Worm (Caenorhabditis elegans): ENCODE results near the gene F56D6.12.

Gene F56D6.12

ce11 chrIV:3907506-3908188 is at the start of gene F56D6.12, which contains the start of gene F56D6.22:
TSS of gene F56D6.12 (plus strand) at chrIV:3908138.
TSS of gene F56D6.22 (minus strand) at chrIV:3907606.
- TF ChIP-seq F13H6.1 (tag; optimal IDR thresholded peaks at IDR 0.05) (no peak), ceh-2 (tag; optimal IDR thresholded peaks at IDR 0.05) (no peak), mec-3 (tag; optimal IDR thresholded peaks at IDR 0.05; ENCODE audit: borderline replicate concordance) (no peak), sox-4 (tag; optimal IDR thresholded peaks at IDR 0.05) (no peak)

ce11 chrIV:3859552-3859951 is 48.4 kb upstream of the F56D6.12 start:
- TF ChIP-seq fkh-10 (GFP tag; optimal IDR thresholded peaks at IDR 0.05): peak; percentile 43
- TF ChIP-seq ceh-34 (tag; optimal IDR thresholded peaks at IDR 0.05): no peak

- TF ChIP-seq ceh-31 (tag; optimal IDR thresholded peaks at IDR 0.05): peak; percentile 12
- TF ChIP-seq C38D4.7 (GFP tag; optimal IDR thresholded peaks at IDR 0.05): no peak
- TF ChIP-seq nhr-232 (tag; optimal IDR thresholded peaks at IDR 0.05): no peak
- peak; percentile 87 for TF ChIP-seq unc-42 (tag; optimal IDR thresholded peaks at IDR 0.05)
Observed at ce11 chrIV:3860419-3860818, 47.5 kb upstream of the F56D6.12 start.

ce11 chrIV:3862948-3863347 is 45.0 kb upstream of the F56D6.12 start:
- TF ChIP-seq unc-3 (GFP tag; conservative IDR thresholded peaks at IDR 0.05): no peak
- TF ChIP-seq unc-3 (tag; optimal IDR thresholded peaks at IDR 0.05): no peak
- TF ChIP-seq syd-9 (tag; optimal IDR thresholded peaks at IDR 0.05): no peak
- no peak for TF ChIP-seq ceh-45 (GFP tag; IDR thresholded peaks at IDR 0.05)
- TF ChIP-seq hlh-13 (GFP tag; optimal IDR thresholded peaks at IDR 0.05): no peak
- no peak for TF ChIP-seq pros-1 (tag; optimal IDR thresholded peaks at IDR 0.05)
- TF ChIP-seq ceh-2 (tag; optimal IDR thresholded peaks at IDR 0.05): no peak
- no peak for TF ChIP-seq rnt-1 (tag; optimal IDR thresholded peaks at IDR 0.05)
- TF ChIP-seq mec-3 (tag; optimal IDR thresholded peaks at IDR 0.05; ENCODE audit: borderline replicate concordance): no peak
- no peak for TF ChIP-seq zip-5 (tag; optimal IDR thresholded peaks at IDR 0.05)

ce11 chrIV:3864944-3865343 is 43.0 kb upstream of the F56D6.12 start, which contains the start of gene aat-8:
TSS of gene aat-8 (minus strand) at chrIV:3865044.
- no peak for TF ChIP-seq pros-1 (tag; optimal IDR thresholded peaks at IDR 0.05)
- TF ChIP-seq hlh-30 (tag; optimal IDR thresholded peaks at IDR 0.05; ENCODE audit: insufficient read depth): no peak
- TF ChIP-seq C38D4.7 (GFP tag; optimal IDR thresholded peaks at IDR 0.05): no peak
- TF ChIP-seq pax-1 (tag; optimal IDR thresholded peaks at IDR 0.05): no peak
- TF ChIP-seq tbx-2 (tag; optimal IDR thresholded peaks at IDR 0.05): no peak

ce11 chrIV:3866018-3866417 is 41.9 kb upstream of the F56D6.12 start:
- TF ChIP-seq ceh-34 (tag; optimal IDR thresholded peaks at IDR 0.05): no peak
- no peak for TF ChIP-seq hlh-6 (tag; optimal IDR thresholded peaks at IDR 0.05)

ce11 chrIV:3867252-3867651 is 40.7 kb upstream of the F56D6.12 start, which contains the start of gene F37C4.4:
TSS of gene F37C4.4 (plus strand) at chrIV:3867309.
- TF ChIP-seq ceh-34 (tag; optimal IDR thresholded peaks at IDR 0.05) (no peak), unc-55 (GFP tag; optimal IDR thresholded peaks at IDR 0.05) (no peak), ceh-30 (tag; optimal IDR thresholded peaks at IDR 0.05) (no peak)

- TF ChIP-seq sox-4 (tag; optimal IDR thresholded peaks at IDR 0.05) (no peak), unc-42 (tag; optimal IDR thresholded peaks at IDR 0.05) (no peak), rnt-1 (tag; optimal IDR thresholded peaks at IDR 0.05) (no peak), dmd-4 (tag; optimal IDR thresholded peaks at IDR 0.05; ENCODE audit: borderline replicate concordance) (no peak), ets-4 (tag; optimal IDR thresholded peaks at IDR 0.05) (no peak)
Observed at ce11 chrIV:3869875-3870274, 38.1 kb upstream of the F56D6.12 start.

All from whole organism, late embryonic.